Worm (Caenorhabditis elegans): ENCODE results near the gene str-264.

The str-264 gene

ce11 chrV:15464402-15464801, 28.0 kb downstream of the str-264 start, which contains the start of gene rocf-1:
Gene rocf-1 (minus strand): TSS chrV:15464502.
- TF ChIP-seq ceh-16 (tag; optimal IDR thresholded peaks at IDR 0.05), result no peak
- no peak for TF ChIP-seq ztf-4 (tag; optimal IDR thresholded peaks at IDR 0.05)
- TF ChIP-seq lsy-12 (tag; optimal IDR thresholded peaks at IDR 0.05), result no peak
- no peak for TF ChIP-seq nhr-237 (tag; optimal IDR thresholded peaks at IDR 0.05)
- TF ChIP-seq daf-12 (tag; optimal IDR thresholded peaks at IDR 0.05), result no peak
- TF ChIP-seq nhr-12 (tag; optimal IDR thresholded peaks at IDR 0.05), result no peak
- TF ChIP-seq ceh-28 (tag; optimal IDR thresholded peaks at IDR 0.05), result no peak
- no peak for TF ChIP-seq ama-1 (optimal IDR thresholded peaks at IDR 0.05)

ce11 chrV:15459088-15459487, 33.3 kb downstream of the str-264 start, which contains the start of gene str-71:
Gene str-71 (minus strand): TSS chrV:15459188.
- TF ChIP-seq skn-1 (tag; optimal IDR thresholded peaks at IDR 0.05) (no peak), lin-15B (tag; optimal IDR thresholded peaks at IDR 0.05) (no peak), sea-2 (GFP tag; optimal IDR thresholded peaks at IDR 0.05) (no peak), lin-39 (tag; optimal IDR thresholded peaks at IDR 0.05) (no peak), snpc-4 (tag; optimal IDR thresholded peaks at IDR 0.05) (no peak), fkh-2 (tag; optimal IDR thresholded peaks at IDR 0.05) (no peak), tbx-2 (tag; optimal IDR thresholded peaks at IDR 0.05) (no peak), unc-39 (tag; optimal IDR thresholded peaks at IDR 0.05) (no peak), pqm-1 (tag; optimal IDR thresholded peaks at IDR 0.05) (no peak), hmg-11 (tag; optimal IDR thresholded peaks at IDR 0.05) (no peak)

- TF ChIP-seq lin-39 (tag; optimal IDR thresholded peaks at IDR 0.05) (no peak), nhr-43 (tag; optimal IDR thresholded peaks at IDR 0.05; ENCODE audit: poor library complexity, severe bottlenecking) (peak; percentile 31)
These were observed 38.1 kb downstream of the str-264 start for ce11 chrV:15454322-15454721.

- TF ChIP-seq ztf-4 (tag; optimal IDR thresholded peaks at IDR 0.05) (no peak), elt-3 (tag; optimal IDR thresholded peaks at IDR 0.05) (no peak), fkh-10 (GFP tag; optimal IDR thresholded peaks at IDR 0.05) (no peak), nhr-43 (tag; optimal IDR thresholded peaks at IDR 0.05; ENCODE audit: poor library complexity, severe bottlenecking) (no peak), ceh-16 (tag; optimal IDR thresholded peaks at IDR 0.05) (no peak)
These were observed 41.0 kb downstream of the str-264 start, which contains the start of gene srw-33 for ce11 chrV:15451421-15451820. Gene srw-33 (minus strand): TSS chrV:15451521.

- TF ChIP-seq elt-2 (tag; optimal IDR thresholded peaks at IDR 0.05) (peak; percentile 40), ztf-4 (tag; optimal IDR thresholded peaks at IDR 0.05) (no peak)
These were observed 43.6 kb downstream of the str-264 start, which contains the start of gene T26H5.14 for ce11 chrV:15448865-15449264. Gene T26H5.14 (plus strand): TSS chrV:15449165.

- no peak for TF ChIP-seq mml-1 (tag; optimal IDR thresholded peaks at IDR 0.05)
- TF ChIP-seq sea-2 (GFP tag; optimal IDR thresholded peaks at IDR 0.05), result no peak
- TF ChIP-seq mdl-1 (tag; optimal IDR thresholded peaks at IDR 0.05), result no peak
- no peak for TF ChIP-seq jun-1 (tag; optimal IDR thresholded peaks at IDR 0.05)
- no peak for TF ChIP-seq ztf-4 (tag; optimal IDR thresholded peaks at IDR 0.05)
- TF ChIP-seq nhr-25 (tag; optimal IDR thresholded peaks at IDR 0.05), result no peak
- TF ChIP-seq ceh-9 (tag; optimal IDR thresholded peaks at IDR 0.05), result no peak
- TF ChIP-seq pqm-1 (tag; optimal IDR thresholded peaks at IDR 0.05), result peak; percentile 77
- no peak for TF ChIP-seq elt-1 (tag; optimal IDR thresholded peaks at IDR 0.05)
- peak; percentile 81 for TF ChIP-seq elt-2 (tag; optimal IDR thresholded peaks at IDR 0.05)
- no peak for TF ChIP-seq skn-1 (tag; optimal IDR thresholded peaks at IDR 0.05)
- TF ChIP-seq daf-12 (tag; optimal IDR thresholded peaks at IDR 0.05), result no peak
- no peak for TF ChIP-seq R02D3.7 (tag; optimal IDR thresholded peaks at IDR 0.05)
These were observed 44.0 kb downstream of the str-264 start, which contains the start of gene T26H5.4 for ce11 chrV:15448408-15448807. Gene T26H5.4 (minus strand): TSS chrV:15448701.

ce11 chrV:15445437-15445836, 47.0 kb downstream of the str-264 start, which contains the start of gene srh-239:
Gene srh-239 (plus strand): TSS chrV:15445737.
- TF ChIP-seq nhr-28 (tag; optimal IDR thresholded peaks at IDR 0.05), result no peak
- TF ChIP-seq mml-1 (tag; optimal IDR thresholded peaks at IDR 0.05), result no peak
- TF ChIP-seq ama-1 (optimal IDR thresholded peaks at IDR 0.05), result no peak
- no peak for TF ChIP-seq aly-2 (tag; optimal IDR thresholded peaks at IDR 0.05)
- TF ChIP-seq ztf-11 (tag; optimal IDR thresholded peaks at IDR 0.05), result no peak
- TF ChIP-seq ZK546.5 (tag; optimal IDR thresholded peaks at IDR 0.05), result no peak
- TF ChIP-seq ceh-16 (tag; optimal IDR thresholded peaks at IDR 0.05), result no peak
- TF ChIP-seq pqm-1 (tag; optimal IDR thresholded peaks at IDR 0.05), result no peak
- no peak for TF ChIP-seq eor-1 (tag; optimal IDR thresholded peaks at IDR 0.05)
- no peak for TF ChIP-seq unc-39 (tag; optimal IDR thresholded peaks at IDR 0.05)
- TF ChIP-seq pha-4 (tag; optimal IDR thresholded peaks at IDR 0.05), result no peak
- no peak for TF ChIP-seq nhr-67 (tag; optimal IDR thresholded peaks at IDR 0.05)
- TF ChIP-seq zag-1 (tag; optimal IDR thresholded peaks at IDR 0.05), result no peak
- TF ChIP-seq jun-1 (tag; optimal IDR thresholded peaks at IDR 0.05), result no peak
- no peak for TF ChIP-seq nhr-237 (tag; optimal IDR thresholded peaks at IDR 0.05)
- TF ChIP-seq ceh-28 (tag; optimal IDR thresholded peaks at IDR 0.05), result no peak
- TF ChIP-seq snpc-4 (tag; optimal IDR thresholded peaks at IDR 0.05), result no peak

All from whole organism, L3 larva.